Fruit fly (Drosophila melanogaster) S2 (cell line): ENCODE measurements around the gene CRIF.

ENCODE experiments used
- CG8478 ChIP-seq: fragments of >200 bp; optimal IDR thresholded peaks from 2 replicates; lab custom pipeline; 2018
- CTCF ChIP-seq, 2 experiments: fragments of >200 bp; optimal IDR thresholded peaks; 2 replicates each; lab custom pipeline; 2018

dm6 chr3L:21568254-21568653 lies 444 bp downstream of the CRIF start:
- TF ChIP-seq CG8478 (lab: Kevin White, UChicago) (no peak), CTCF (optimal IDR thresholded peaks at IDR 0.05; lab: Kevin White, UChicago) (no peak)
